Fruit fly (Drosophila melanogaster) whole organism, adult: ENCODE results near the gene CG31224.

ENCODE experiments used
- CG11617 ChIP-seq: fragments of 200-800 bp; sonication (Bioruptor generic); optimal IDR thresholded peaks from 2 replicates; lab custom pipeline; 2017; ENCODE audit warnings: mild to moderate bottlenecking, missing biosample characterization, missing genetic modification reagents, missing genetic modification characterization
- CG12768 ChIP-seq: fragments of 200-800 bp; sonication (Bioruptor generic); optimal IDR thresholded peaks from 2 replicates; lab custom pipeline; 2017; ENCODE audit warnings: missing biosample characterization, missing genetic modification characterization, mild to moderate bottlenecking, moderate library complexity, missing genetic modification reagents
- CG14711 ChIP-seq: fragments of 200-800 bp; sonication (Bioruptor generic); optimal IDR thresholded peaks from 2 replicates; lab custom pipeline; 2018; ENCODE audit warnings: missing biosample characterization, mild to moderate bottlenecking, missing genetic modification characterization, moderate library complexity
- CG1620 ChIP-seq: fragments of 200-800 bp; sonication (Bioruptor generic); optimal IDR thresholded peaks from 2 replicates; lab custom pipeline; 2016; ENCODE audit warnings: missing biosample characterization, missing genetic modification characterization
- CG33017 ChIP-seq: fragments of 200-800 bp; sonication (Bioruptor generic); optimal IDR thresholded peaks from 2 replicates; lab custom pipeline; 2018; ENCODE audit warnings: missing biosample characterization, mild to moderate bottlenecking, missing genetic modification characterization, moderate library complexity
- CG5204 ChIP-seq: fragments of 200-800 bp; sonication (Bioruptor generic); optimal IDR thresholded peaks from 2 replicates; lab custom pipeline; 2016; ENCODE audit warnings: missing biosample characterization, missing genetic modification characterization
- CG7045 ChIP-seq: fragments of 200-800 bp; sonication (Bioruptor generic); optimal IDR thresholded peaks from 2 replicates; lab custom pipeline; 2017; ENCODE audit warnings: missing biosample characterization, mild to moderate bottlenecking, missing genetic modification characterization
- CG7101 ChIP-seq: fragments of 200-800 bp; sonication (Bioruptor generic); optimal IDR thresholded peaks from 2 replicates; lab custom pipeline; 2018; ENCODE audit warnings: missing biosample characterization, mild to moderate bottlenecking, missing genetic modification characterization, moderate library complexity
- Clk ChIP-seq: fragments of 200-800 bp; sonication (Bioruptor generic); optimal IDR thresholded peaks from 2 replicates; lab custom pipeline; 2017; ENCODE audit warnings: missing biosample characterization, missing genetic modification characterization
- Crg-1 ChIP-seq: fragments of 200-800 bp; sonication (Bioruptor generic); optimal IDR thresholded peaks from 2 replicates; lab custom pipeline; 2016; ENCODE audit warnings: missing biosample characterization, missing genetic modification characterization
- Hr96 ChIP-seq: fragments of 200-800 bp; sonication (Bioruptor generic); optimal IDR thresholded peaks from 2 replicates; lab custom pipeline; 2016; ENCODE audit warnings: missing biosample characterization, missing genetic modification characterization
- Mnt ChIP-seq: fragments of 200-800 bp; sonication (Bioruptor generic); optimal IDR thresholded peaks from 2 replicates; lab custom pipeline; 2016; ENCODE audit warnings: missing biosample characterization, mild to moderate bottlenecking, missing genetic modification characterization
- bab1 ChIP-seq: fragments of 200-800 bp; sonication (Bioruptor generic); optimal IDR thresholded peaks from 3 replicates; lab custom pipeline; 2019; ENCODE audit warnings: missing biosample characterization, mild to moderate bottlenecking, missing genetic modification characterization, moderate library complexity
- cic ChIP-seq: fragments of 200-800 bp; sonication (Bioruptor generic); optimal IDR thresholded peaks from 2 replicates; lab custom pipeline; 2017; ENCODE audit warnings: missing biosample characterization, mild to moderate bottlenecking, missing genetic modification characterization, moderate library complexity
- cnc ChIP-seq, 2 experiments: fragments of >200 bp; optimal IDR thresholded peaks; 2 replicates each; lab custom pipeline; 2017
- kay ChIP-seq: fragments of 200-800 bp; sonication (Bioruptor generic); peaks from one replicate; lab custom pipeline; 2016; ENCODE audit warnings: missing biosample characterization, missing genetic modification characterization, borderline replicate concordance
- ovo ChIP-seq: fragments of 200-800 bp; sonication (Bioruptor generic); optimal IDR thresholded peaks from 2 replicates; lab custom pipeline; 2016; ENCODE audit warnings: missing biosample characterization, missing genetic modification characterization
- pad ChIP-seq: fragments of 200-800 bp; sonication (Bioruptor generic); optimal IDR thresholded peaks from 3 replicates; lab custom pipeline; 2017; ENCODE audit warnings: missing biosample characterization, missing genetic modification characterization, mild to moderate bottlenecking, moderate library complexity, missing genetic modification reagents
- tj ChIP-seq: fragments of 200-800 bp; sonication (Bioruptor generic); optimal IDR thresholded peaks from 3 replicates; lab custom pipeline; 2017; ENCODE audit warnings: missing biosample characterization, mild to moderate bottlenecking, missing genetic modification characterization, moderate library complexity
- toe ChIP-seq: fragments of 200-800 bp; sonication (Bioruptor generic); optimal IDR thresholded peaks from 2 replicates; lab custom pipeline; 2016; ENCODE audit warnings: missing biosample characterization, missing genetic modification characterization

Gene CG31224

dm6 chr3R:18694952-18695351 lies 35.8 kb upstream of the CG31224 start, which contains the start of gene CG34282:
Gene CG34282, plus strand, starts transcription at chr3R:18695252.
- TF ChIP-seq bab1, result no peak

- TF ChIP-seq Mnt (GFP tag; lab: Kevin White, UChicago) (no peak), Crg-1 (GFP tag; lab: Kevin White, UChicago) (no peak), tj (GFP tag; lab: Kevin White, UChicago) (no peak), CG11617 (GFP tag; lab: Kevin White, UChicago) (no peak), CG5204 (GFP tag; lab: Kevin White, UChicago) (no peak), bab1 (no peak), cnc (optimal IDR thresholded peaks at IDR 0.05; lab: Kevin White, UChicago) (no peak), CG14711 (tag; lab: Kevin White, UChicago) (no peak), Hr96 (GFP tag; lab: Kevin White, UChicago) (no peak), CG12768 (no peak), CG7101 (tag; lab: Kevin White, UChicago) (no peak), kay (no peak), cic (GFP tag; lab: Kevin White, UChicago) (no peak), toe (GFP tag; lab: Kevin White, UChicago) (no peak), CG33017 (tag; lab: Kevin White, UChicago) (no peak), pad (no peak)
These were observed 34.5 kb upstream of the CG31224 start, which contains the start of gene CG14300 for dm6 chr3R:18693611-18694010. Gene CG14300, minus strand, starts transcription at chr3R:18693711.

- TF ChIP-seq bab1, result no peak
- no peak for TF ChIP-seq CG5204 (GFP tag; lab: Kevin White, UChicago)
- TF ChIP-seq CG11617 (GFP tag; lab: Kevin White, UChicago), result no peak
- TF ChIP-seq cnc (optimal IDR thresholded peaks at IDR 0.05; lab: Kevin White, UChicago), result no peak
- no peak for TF ChIP-seq pad
- TF ChIP-seq kay, result no peak
- TF ChIP-seq tj (GFP tag; lab: Kevin White, UChicago), result no peak
- TF ChIP-seq CG7045 (GFP tag; lab: Kevin White, UChicago), result no peak
- no peak for TF ChIP-seq Crg-1 (GFP tag; lab: Kevin White, UChicago)
- no peak for TF ChIP-seq Hr96 (GFP tag; lab: Kevin White, UChicago)
- TF ChIP-seq Clk, result no peak
- no peak for TF ChIP-seq CG14711 (tag; lab: Kevin White, UChicago)
- no peak for TF ChIP-seq CG1620 (GFP tag; lab: Kevin White, UChicago)
- TF ChIP-seq cic (GFP tag; lab: Kevin White, UChicago), result no peak
- TF ChIP-seq CG33017 (tag; lab: Kevin White, UChicago), result no peak
- no peak for TF ChIP-seq CG7101 (tag; lab: Kevin White, UChicago)
- TF ChIP-seq Mnt (GFP tag; lab: Kevin White, UChicago), result no peak
These were observed 33.5 kb upstream of the CG31224 start, which contains the start of gene Muc91C for dm6 chr3R:18692619-18693018. Gene Muc91C, minus strand, starts transcription at chr3R:18692719.

- TF ChIP-seq CG7101 (tag; lab: Kevin White, UChicago), result no peak
- TF ChIP-seq Hr96 (GFP tag; lab: Kevin White, UChicago), result no peak
- TF ChIP-seq kay, result no peak
- no peak for TF ChIP-seq CG7045 (GFP tag; lab: Kevin White, UChicago)
- TF ChIP-seq cic (GFP tag; lab: Kevin White, UChicago), result no peak
- TF ChIP-seq CG14711 (tag; lab: Kevin White, UChicago), result no peak
- no peak for TF ChIP-seq CG33017 (tag; lab: Kevin White, UChicago)
- TF ChIP-seq bab1, result no peak
- no peak for TF ChIP-seq CG12768
- TF ChIP-seq Clk, result no peak
- TF ChIP-seq toe (GFP tag; lab: Kevin White, UChicago), result no peak
- no peak for TF ChIP-seq cnc (optimal IDR thresholded peaks at IDR 0.05; lab: Kevin White, UChicago)
- TF ChIP-seq ovo (GFP tag; lab: Kevin White, UChicago), result no peak
- TF ChIP-seq Crg-1 (GFP tag; lab: Kevin White, UChicago), result no peak
- TF ChIP-seq CG1620 (GFP tag; lab: Kevin White, UChicago), result no peak
These were observed 21.9 kb upstream of the CG31224 start for dm6 chr3R:18681054-18681453.

- TF ChIP-seq kay, result no peak
- TF ChIP-seq CG14711 (tag; lab: Kevin White, UChicago), result no peak
- TF ChIP-seq CG7101 (tag; lab: Kevin White, UChicago), result no peak
- peak; percentile 87 for TF ChIP-seq pad
- no peak for TF ChIP-seq ovo (GFP tag; lab: Kevin White, UChicago)
These were observed 21.2 kb upstream of the CG31224 start, which contains the start of the genes CG46318 and ChT for dm6 chr3R:18680332-18680731. Gene CG46318, plus strand, starts transcription at chr3R:18680604. Gene ChT, plus strand, starts transcription at chr3R:18680604.

DNA sequence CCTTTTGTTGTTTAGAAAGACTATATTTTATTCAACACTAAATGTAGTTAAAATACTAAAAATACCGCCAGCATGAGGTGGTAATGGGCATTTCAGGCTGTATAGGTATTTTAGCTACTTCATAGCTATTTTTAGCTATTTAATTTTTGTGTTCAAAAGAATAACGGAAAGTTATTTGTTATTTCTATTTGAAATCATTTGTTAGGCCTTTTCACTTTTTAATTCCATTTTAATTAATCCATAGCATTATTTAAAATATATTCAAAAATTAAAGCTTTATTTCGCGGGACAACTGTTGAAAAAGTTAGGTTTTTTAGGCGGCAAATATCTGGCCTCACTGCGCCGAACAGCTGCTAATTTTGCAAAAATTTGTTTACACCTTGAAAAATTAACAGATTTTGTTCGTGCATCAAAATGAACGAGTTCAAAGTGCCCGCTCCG lies 18.4 kb upstream of the CG31224 start, which contains the start of the genes dind and CG7706:
dind (minus strand) TSS at position 40 of the 441 bp plus-strand sequence.
CG7706 (plus strand) TSS at position 319 of the 441 bp plus-strand sequence.
- TF ChIP-seq CG14711 (tag; lab: Kevin White, UChicago), result no peak
- TF ChIP-seq Mnt (GFP tag; lab: Kevin White, UChicago), result peak; percentile 2
- TF ChIP-seq CG5204 (GFP tag; lab: Kevin White, UChicago), result no peak
- TF ChIP-seq CG7045 (GFP tag; lab: Kevin White, UChicago), result no peak
- TF ChIP-seq CG7101 (tag; lab: Kevin White, UChicago), result peak; percentile 6
- TF ChIP-seq cnc (optimal IDR thresholded peaks at IDR 0.05; lab: Kevin White, UChicago), result no peak
- TF ChIP-seq toe (GFP tag; lab: Kevin White, UChicago), result peak; percentile 12
- TF ChIP-seq Hr96 (GFP tag; lab: Kevin White, UChicago), result no peak
- no peak for TF ChIP-seq bab1
